Fruit fly (Drosophila melanogaster) whole organism, adult: Measurements from ENCODE around the gene CG14710.

Source experiments
- CG11617 ChIP-seq: fragments of 200-800 bp; sonication (Bioruptor generic); optimal IDR thresholded peaks from 2 replicates; lab custom pipeline; 2017; ENCODE audit warnings: mild to moderate bottlenecking, missing biosample characterization, missing genetic modification reagents, missing genetic modification characterization
- CG12768 ChIP-seq: fragments of 200-800 bp; sonication (Bioruptor generic); optimal IDR thresholded peaks from 2 replicates; lab custom pipeline; 2017; ENCODE audit warnings: missing biosample characterization, missing genetic modification characterization, mild to moderate bottlenecking, moderate library complexity, missing genetic modification reagents
- CG14711 ChIP-seq: fragments of 200-800 bp; sonication (Bioruptor generic); optimal IDR thresholded peaks from 2 replicates; lab custom pipeline; 2018; ENCODE audit warnings: missing biosample characterization, mild to moderate bottlenecking, missing genetic modification characterization, moderate library complexity
- CG1620 ChIP-seq: fragments of 200-800 bp; sonication (Bioruptor generic); optimal IDR thresholded peaks from 2 replicates; lab custom pipeline; 2016; ENCODE audit warnings: missing biosample characterization, missing genetic modification characterization
- CG33017 ChIP-seq: fragments of 200-800 bp; sonication (Bioruptor generic); optimal IDR thresholded peaks from 2 replicates; lab custom pipeline; 2018; ENCODE audit warnings: missing biosample characterization, mild to moderate bottlenecking, missing genetic modification characterization, moderate library complexity
- CG5204 ChIP-seq: fragments of 200-800 bp; sonication (Bioruptor generic); optimal IDR thresholded peaks from 2 replicates; lab custom pipeline; 2016; ENCODE audit warnings: missing biosample characterization, missing genetic modification characterization
- CG7045 ChIP-seq: fragments of 200-800 bp; sonication (Bioruptor generic); optimal IDR thresholded peaks from 2 replicates; lab custom pipeline; 2017; ENCODE audit warnings: missing biosample characterization, mild to moderate bottlenecking, missing genetic modification characterization
- CG7101 ChIP-seq: fragments of 200-800 bp; sonication (Bioruptor generic); optimal IDR thresholded peaks from 2 replicates; lab custom pipeline; 2018; ENCODE audit warnings: missing biosample characterization, mild to moderate bottlenecking, missing genetic modification characterization, moderate library complexity
- Clk ChIP-seq: fragments of 200-800 bp; sonication (Bioruptor generic); optimal IDR thresholded peaks from 2 replicates; lab custom pipeline; 2017; ENCODE audit warnings: missing biosample characterization, missing genetic modification characterization
- Crg-1 ChIP-seq: fragments of 200-800 bp; sonication (Bioruptor generic); optimal IDR thresholded peaks from 2 replicates; lab custom pipeline; 2016; ENCODE audit warnings: missing biosample characterization, missing genetic modification characterization
- Hr96 ChIP-seq: fragments of 200-800 bp; sonication (Bioruptor generic); optimal IDR thresholded peaks from 2 replicates; lab custom pipeline; 2016; ENCODE audit warnings: missing biosample characterization, missing genetic modification characterization
- Mnt ChIP-seq: fragments of 200-800 bp; sonication (Bioruptor generic); optimal IDR thresholded peaks from 2 replicates; lab custom pipeline; 2016; ENCODE audit warnings: missing biosample characterization, mild to moderate bottlenecking, missing genetic modification characterization
- bab1 ChIP-seq: fragments of 200-800 bp; sonication (Bioruptor generic); optimal IDR thresholded peaks from 3 replicates; lab custom pipeline; 2019; ENCODE audit warnings: missing biosample characterization, mild to moderate bottlenecking, missing genetic modification characterization, moderate library complexity
- cic ChIP-seq: fragments of 200-800 bp; sonication (Bioruptor generic); optimal IDR thresholded peaks from 2 replicates; lab custom pipeline; 2017; ENCODE audit warnings: missing biosample characterization, mild to moderate bottlenecking, missing genetic modification characterization, moderate library complexity
- cnc ChIP-seq, 2 experiments: fragments of >200 bp; optimal IDR thresholded peaks; 2 replicates each; lab custom pipeline; 2017
- kay ChIP-seq: fragments of 200-800 bp; sonication (Bioruptor generic); peaks from one replicate; lab custom pipeline; 2016; ENCODE audit warnings: missing biosample characterization, missing genetic modification characterization, borderline replicate concordance
- ovo ChIP-seq: fragments of 200-800 bp; sonication (Bioruptor generic); optimal IDR thresholded peaks from 2 replicates; lab custom pipeline; 2016; ENCODE audit warnings: missing biosample characterization, missing genetic modification characterization
- pad ChIP-seq: fragments of 200-800 bp; sonication (Bioruptor generic); optimal IDR thresholded peaks from 3 replicates; lab custom pipeline; 2017; ENCODE audit warnings: missing biosample characterization, missing genetic modification characterization, mild to moderate bottlenecking, moderate library complexity, missing genetic modification reagents
- tj ChIP-seq: fragments of 200-800 bp; sonication (Bioruptor generic); optimal IDR thresholded peaks from 3 replicates; lab custom pipeline; 2017; ENCODE audit warnings: missing biosample characterization, mild to moderate bottlenecking, missing genetic modification characterization, moderate library complexity
- toe ChIP-seq: fragments of 200-800 bp; sonication (Bioruptor generic); optimal IDR thresholded peaks from 2 replicates; lab custom pipeline; 2016; ENCODE audit warnings: missing biosample characterization, missing genetic modification characterization

CG14710 gene

dm6 chr3R:11650105-11651039 is 30.5 kb downstream of the CG14710 start, which contains the start of the genes Csk and Elp1:
Gene Csk (minus strand): TSS chr3R:11650706.
Gene Elp1 (plus strand): TSS chr3R:11650971.
- peak; percentile 71 for TF ChIP-seq bab1 (GFP tag; lab: Kevin White, UChicago)
- TF ChIP-seq Hr96 (GFP tag; lab: Kevin White, UChicago) = peak; percentile 59
- TF ChIP-seq CG14711 = peak; percentile 47
- peak; percentile 49 for TF ChIP-seq CG7045
- TF ChIP-seq Clk (GFP tag; lab: Kevin White, UChicago) = peak; percentile 43
- TF ChIP-seq CG33017 (tag; lab: Kevin White, UChicago) = peak; percentile 52
- no peak for TF ChIP-seq CG12768
- peak; percentile 97 for TF ChIP-seq Mnt (GFP tag; lab: Kevin White, UChicago)
- peak; percentile 55 for TF ChIP-seq CG5204 (GFP tag; lab: Kevin White, UChicago)
- peak; percentile 67 for TF ChIP-seq pad (GFP tag; lab: Kevin White, UChicago)
- TF ChIP-seq cic = peak; percentile 78
- peak; percentile 74 for TF ChIP-seq CG7101
- peak; percentile 68 for TF ChIP-seq Crg-1 (GFP tag; lab: Kevin White, UChicago)
- peak; percentile 76 for TF ChIP-seq CG1620 (GFP tag; lab: Kevin White, UChicago)
- no peak for TF ChIP-seq cnc (optimal IDR thresholded peaks at IDR 0.05; lab: Kevin White, UChicago)
- peak; percentile 42 for TF ChIP-seq tj (GFP tag; lab: Kevin White, UChicago)
- peak; percentile 66 for TF ChIP-seq CG11617
- peak; percentile 65 for TF ChIP-seq kay (GFP tag; lab: Kevin White, UChicago)
- peak; percentile 76 for TF ChIP-seq toe
- TF ChIP-seq ovo = peak; percentile 67

dm6 chr3R:11655873-11656374 is 36.0 kb downstream of the CG14710 start, which contains the start of gene CG42327:
Gene CG42327 (plus strand): TSS chr3R:11656149.
- TF ChIP-seq CG12768 (peak; percentile 30), Crg-1 (GFP tag; lab: Kevin White, UChicago) (peak; percentile 25), kay (GFP tag; lab: Kevin White, UChicago) (no peak), CG7101 (peak; percentile 83), CG5204 (GFP tag; lab: Kevin White, UChicago) (no peak), Clk (GFP tag; lab: Kevin White, UChicago) (no peak), ovo (no peak), cnc (optimal IDR thresholded peaks at IDR 0.05; lab: Kevin White, UChicago) (no peak), CG7045 (peak; percentile 47), CG14711 (peak; percentile 69), Hr96 (GFP tag; lab: Kevin White, UChicago) (peak; percentile 31), tj (GFP tag; lab: Kevin White, UChicago) (no peak), CG1620 (GFP tag; lab: Kevin White, UChicago) (no peak), Mnt (GFP tag; lab: Kevin White, UChicago) (peak; percentile 64), bab1 (GFP tag; lab: Kevin White, UChicago) (peak; percentile 87), pad (GFP tag; lab: Kevin White, UChicago) (peak; percentile 99), cic (peak; percentile 56), CG33017 (tag; lab: Kevin White, UChicago) (peak; percentile 71), CG11617 (peak; percentile 80), toe (peak; percentile 25)

- TF ChIP-seq CG12768 (peak; percentile 71), tj (GFP tag; lab: Kevin White, UChicago) (peak; percentile 41), ovo (no peak), Hr96 (GFP tag; lab: Kevin White, UChicago) (peak; percentile 67), Clk (GFP tag; lab: Kevin White, UChicago) (peak; percentile 48), CG1620 (GFP tag; lab: Kevin White, UChicago) (peak; percentile 61), CG7101 (peak; percentile 92), Crg-1 (GFP tag; lab: Kevin White, UChicago) (peak; percentile 56), cic (no peak), CG33017 (tag; lab: Kevin White, UChicago) (peak; percentile 91), CG7045 (peak; percentile 71), CG11617 (peak; percentile 60), kay (GFP tag; lab: Kevin White, UChicago) (peak; percentile 79), cnc (optimal IDR thresholded peaks at IDR 0.05; lab: Kevin White, UChicago) (no peak), CG5204 (GFP tag; lab: Kevin White, UChicago) (peak; percentile 68), pad (GFP tag; lab: Kevin White, UChicago) (no peak), bab1 (GFP tag; lab: Kevin White, UChicago) (peak; percentile 97), toe (peak; percentile 11), Mnt (GFP tag; lab: Kevin White, UChicago) (peak; percentile 46), CG14711 (peak; percentile 88)
Observed at dm6 chr3R:11656614-11657216, 36.8 kb downstream of the CG14710 start.

- no peak for TF ChIP-seq cnc (optimal IDR thresholded peaks at IDR 0.05; lab: Kevin White, UChicago)
- TF ChIP-seq CG5204 (GFP tag; lab: Kevin White, UChicago) = no peak
- no peak for TF ChIP-seq CG7045
- TF ChIP-seq Clk (GFP tag; lab: Kevin White, UChicago) = no peak
- TF ChIP-seq kay (GFP tag; lab: Kevin White, UChicago) = no peak
- no peak for TF ChIP-seq tj (GFP tag; lab: Kevin White, UChicago)
- TF ChIP-seq pad (GFP tag; lab: Kevin White, UChicago) = no peak
- no peak for TF ChIP-seq CG11617
- no peak for TF ChIP-seq Crg-1 (GFP tag; lab: Kevin White, UChicago)
- no peak for TF ChIP-seq cic
- no peak for TF ChIP-seq Mnt (GFP tag; lab: Kevin White, UChicago)
- TF ChIP-seq CG12768 = no peak
- TF ChIP-seq CG14711 = no peak
- no peak for TF ChIP-seq Hr96 (GFP tag; lab: Kevin White, UChicago)
- TF ChIP-seq CG1620 (GFP tag; lab: Kevin White, UChicago) = no peak
- no peak for TF ChIP-seq toe
- TF ChIP-seq ovo = no peak
- TF ChIP-seq CG33017 (tag; lab: Kevin White, UChicago) = no peak
Observed at dm6 chr3R:11657786-11658193, 37.9 kb downstream of the CG14710 start.
